Worm (Caenorhabditis elegans): ENCODE results near the gene klp-18.

klp-18 gene

DNA sequence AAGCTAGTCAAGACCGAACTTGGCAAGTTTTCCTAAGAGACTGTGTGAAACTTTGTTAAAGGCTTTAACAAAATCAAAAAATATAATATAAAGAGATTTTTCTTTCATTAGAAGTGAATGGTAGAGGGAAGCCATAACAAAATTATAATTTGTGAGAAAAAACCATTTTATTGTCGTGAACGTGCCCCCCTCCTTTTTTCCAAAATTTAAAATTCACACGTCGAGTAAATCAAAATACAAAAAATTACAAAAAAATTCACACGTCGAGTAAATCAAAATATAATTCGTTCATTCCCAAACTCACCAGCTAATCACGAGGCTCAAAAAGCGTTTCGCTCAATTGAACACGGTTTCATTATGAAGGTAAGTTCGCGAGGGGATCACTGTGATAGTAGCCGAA, 30.5 kb upstream of the klp-18 start, which contains the start of gene C25A8.2:
C25A8.2 (plus strand) TSS at position 301 of the 400 bp plus-strand sequence.
- TF ChIP-seq F10B5.3 (tag; optimal IDR thresholded peaks at IDR 0.05) (no peak), dve-1 (tag; optimal IDR thresholded peaks at IDR 0.05; ENCODE audit: insufficient read depth) (no peak), daf-16 (GFP tag; optimal IDR thresholded peaks at IDR 0.05) (no peak), daf-16 (tag; optimal IDR thresholded peaks at IDR 0.05) (no peak), zfp-2 (tag; optimal IDR thresholded peaks at IDR 0.05) (no peak), nhr-41 (GFP tag; IDR thresholded peaks at IDR 0.05) (no peak), duxl-1 (tag; optimal IDR thresholded peaks at IDR 0.05; ENCODE audit: poor library complexity) (no peak), T20F7.1 (GFP tag; optimal IDR thresholded peaks at IDR 0.05) (no peak), ZK337.2 (GFP tag; IDR thresholded peaks at IDR 0.05) (no peak), zip-2 (tag; optimal IDR thresholded peaks at IDR 0.05) (no peak), dpl-1 (GFP tag; optimal IDR thresholded peaks at IDR 0.05) (no peak), zfp-3 (GFP tag; conservative IDR thresholded peaks at IDR 0.05) (no peak), lin-29 (GFP tag; IDR thresholded peaks at IDR 0.05) (no peak), set-16 (GFP tag; IDR thresholded peaks at IDR 0.05) (no peak), mes-2 (tag; optimal IDR thresholded peaks at IDR 0.05; ENCODE audit: poor library complexity, severe bottlenecking) (no peak), mxl-2 (GFP tag; conservative IDR thresholded peaks at IDR 0.05) (no peak), vab-7 (GFP tag; IDR thresholded peaks at IDR 0.05) (no peak), aly-2 (tag; optimal IDR thresholded peaks at IDR 0.05) (no peak), nhr-237 (tag; optimal IDR thresholded peaks at IDR 0.05) (no peak), hlh-30 (tag; optimal IDR thresholded peaks at IDR 0.05; ENCODE audit: insufficient read depth) (no peak)

ce11 chrIV:7010195-7010594, 29.8 kb upstream of the klp-18 start:
- TF ChIP-seq set-16 (GFP tag; IDR thresholded peaks at IDR 0.05) (peak; percentile 68), T20F7.1 (GFP tag; optimal IDR thresholded peaks at IDR 0.05) (no peak)

- TF ChIP-seq F37D6.2 (tag; optimal IDR thresholded peaks at IDR 0.05), result no peak
- no peak for TF ChIP-seq F44E2.7 (GFP tag; IDR thresholded peaks at IDR 0.05)
- no peak for TF ChIP-seq lir-3 (tag; optimal IDR thresholded peaks at IDR 0.05)
- TF ChIP-seq nhr-42 (GFP tag; IDR thresholded peaks at IDR 0.05), result no peak
- no peak for TF ChIP-seq lin-39 (tag; optimal IDR thresholded peaks at IDR 0.05)
- no peak for TF ChIP-seq ceh-44 (GFP tag; IDR thresholded peaks at IDR 0.05)
- TF ChIP-seq lin-29 (GFP tag; IDR thresholded peaks at IDR 0.05), result no peak
- TF ChIP-seq unc-62 (GFP tag; optimal IDR thresholded peaks at IDR 0.05 in 1 of 2), result no peak
- TF ChIP-seq unc-62 (tag; optimal IDR thresholded peaks at IDR 0.05), result no peak
- no peak for TF ChIP-seq hmg-1.1 (GFP tag; IDR thresholded peaks at IDR 0.05)
- TF ChIP-seq ceh-20 (GFP tag; IDR thresholded peaks at IDR 0.05), result no peak
- TF ChIP-seq mep-1 (tag; optimal IDR thresholded peaks at IDR 0.05), result no peak
- no peak for TF ChIP-seq egl-27 (tag; optimal IDR thresholded peaks at IDR 0.05)
These were observed 29.2 kb upstream of the klp-18 start, which contains the start of gene C25A8.1 for ce11 chrIV:7010835-7011234. C25A8.1 (plus strand) TSS chrIV:7011135.

- TF ChIP-seq mxl-3 (GFP tag; optimal IDR thresholded peaks at IDR 0.05) (peak; percentile 66), daf-8 (GFP tag; IDR thresholded peaks at IDR 0.05) (no peak), hlh-30 (tag; optimal IDR thresholded peaks at IDR 0.05; ENCODE audit: insufficient read depth) (peak; percentile 69), unc-39 (tag; optimal IDR thresholded peaks at IDR 0.05) (no peak)
These were observed 28.3 kb upstream of the klp-18 start, which contains the start of gene trxr-1 for ce11 chrIV:7011728-7012127. trxr-1 (plus strand) TSS chrIV:7011954.

- TF ChIP-seq lin-29 (GFP tag; IDR thresholded peaks at IDR 0.05) (no peak), vab-7 (GFP tag; IDR thresholded peaks at IDR 0.05) (no peak), F49E8.2 (tag; optimal IDR thresholded peaks at IDR 0.05; ENCODE audit: borderline replicate concordance) (no peak), nhr-41 (GFP tag; IDR thresholded peaks at IDR 0.05) (no peak), snpc-4 (tag; optimal IDR thresholded peaks at IDR 0.05) (no peak), dmd-9 (GFP tag; IDR thresholded peaks at IDR 0.05) (no peak), snpc-1.2 (GFP tag; IDR thresholded peaks at IDR 0.05) (no peak), daf-16 (GFP tag; optimal IDR thresholded peaks at IDR 0.05) (no peak), daf-16 (tag; optimal IDR thresholded peaks at IDR 0.05) (no peak), skn-1 (tag; optimal IDR thresholded peaks at IDR 0.05) (no peak), ZK546.5 (tag; optimal IDR thresholded peaks at IDR 0.05) (no peak), mdt-29 (GFP tag; IDR thresholded peaks at IDR 0.05) (no peak), aha-1 (tag) (no peak), ceh-28 (tag; optimal IDR thresholded peaks at IDR 0.05) (no peak), set-16 (GFP tag; IDR thresholded peaks at IDR 0.05) (no peak), lin-13 (GFP tag; optimal IDR thresholded peaks at IDR 0.05) (no peak), ztf-7 (tag; optimal IDR thresholded peaks at IDR 0.05) (no peak)
These were observed 27.8 kb upstream of the klp-18 start for ce11 chrIV:7012214-7012613.

All from whole organism, L4 larva.